Fruit fly (Drosophila melanogaster): Measurements from ENCODE around the gene CG17593.

DNA sequence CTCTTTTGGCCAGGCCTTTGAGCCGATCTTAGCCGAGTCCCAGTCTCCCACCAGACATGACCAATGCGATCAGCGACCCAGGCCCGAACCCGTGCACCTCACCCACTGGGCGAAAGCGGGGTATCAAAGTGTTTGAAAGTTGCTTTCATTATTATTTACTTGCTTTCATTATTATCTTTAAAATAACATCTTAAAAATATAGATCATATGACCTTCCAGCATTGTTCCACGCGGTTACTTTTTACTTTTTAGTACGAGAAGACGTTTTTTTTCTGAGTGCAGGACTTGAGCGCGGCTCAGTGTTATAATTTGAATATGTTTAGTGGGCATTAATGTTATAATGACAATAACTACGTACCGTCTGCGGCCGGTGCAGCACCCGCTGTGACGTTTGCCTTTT is 28.4 kb downstream of the CG17593 start:
- TF ChIP-seq eg (GFP tag; IDR thresholded peaks at IDR 0.05) (no peak), Lpt (GFP tag; optimal IDR thresholded peaks at IDR 0.05) (no peak), Blimp-1 (GFP tag; optimal IDR thresholded peaks at IDR 0.05) (no peak), fd85E (GFP tag; optimal IDR thresholded peaks at IDR 0.05) (no peak)

Data from whole organism, prepupa.